Worm (Caenorhabditis elegans) whole organism, mixed stage, embryonic: ENCODE results near the gene tatn-1.
A peak's percentile ranks its signal among the peaks of the same experiment; 100 is the strongest.

Source experiments
- M03D4.4 ChIP-seq: sonication (generic microtip); optimal IDR thresholded peaks from 2 replicates; lab custom pipeline; 2017; ENCODE audit warnings: mild to moderate bottlenecking, missing genetic modification characterization, missing compliant biosample characterization
- bed-3 ChIP-seq: fragments of 200-800 bp; sonication (Bioruptor generic); optimal IDR thresholded peaks from 3 replicates; lab custom pipeline; 2018; ENCODE audit warnings: mild to moderate bottlenecking, missing genetic modification characterization, moderate library complexity, missing compliant biosample characterization
- blmp-1 ChIP-seq: fragments of 150-350 bp; optimal IDR thresholded peaks from 2 replicates; lab custom pipeline; 2014; ENCODE audit warnings: missing biosample characterization, missing genetic modification characterization
- ceh-39 ChIP-seq: fragments of 150-350 bp; optimal IDR thresholded peaks from 2 replicates; lab custom pipeline; 2014; ENCODE audit warnings: missing biosample characterization, missing genetic modification characterization
- ceh-43 ChIP-seq: fragments of 200-800 bp; sonication (Bioruptor generic); optimal IDR thresholded peaks from 2 replicates; lab custom pipeline; 2018; ENCODE audit warnings: mild to moderate bottlenecking, missing genetic modification characterization, moderate library complexity, missing compliant biosample characterization
- ceh-83 ChIP-seq: fragments of 200-800 bp; sonication (Bioruptor generic); optimal IDR thresholded peaks from 2 replicates; lab custom pipeline; 2018; ENCODE audit warnings: mild to moderate bottlenecking, missing genetic modification characterization, missing compliant biosample characterization
- ces-1 ChIP-seq: fragments of 150-350 bp; optimal IDR thresholded peaks from 2 replicates; lab custom pipeline; 2014; ENCODE audit warnings: missing biosample characterization, missing genetic modification reagents, missing genetic modification characterization
- drap-1 ChIP-seq: fragments of 200-800 bp; sonication (Bioruptor generic); optimal IDR thresholded peaks from 3 replicates; lab custom pipeline; 2018; ENCODE audit warnings: mild to moderate bottlenecking, missing genetic modification characterization, missing compliant biosample characterization
- elt-1 ChIP-seq: sonication (generic microtip); optimal IDR thresholded peaks from 2 replicates; lab custom pipeline; 2017; ENCODE audit warnings: missing genetic modification characterization, mild to moderate bottlenecking, missing compliant biosample characterization, antibody characterized with exemption, moderate library complexity, borderline replicate concordance; ENCODE audit not compliant: insufficient read depth
- elt-3 ChIP-seq: fragments of 150-350 bp; optimal IDR thresholded peaks from 2 replicates; lab custom pipeline; 2014; ENCODE audit warnings: missing biosample characterization, missing genetic modification characterization
- hlh-1 ChIP-seq: fragments of 150-350 bp; optimal IDR thresholded peaks from 2 replicates; lab custom pipeline; 2014; ENCODE audit warnings: missing biosample characterization, missing genetic modification reagents, missing genetic modification characterization
- lin-13 ChIP-seq: fragments of 150-350 bp; optimal IDR thresholded peaks from 2 replicates; lab custom pipeline; 2014; ENCODE audit warnings: missing biosample characterization, missing genetic modification characterization
- lsy-2 ChIP-seq: fragments of 150-350 bp; optimal IDR thresholded peaks from 2 replicates; lab custom pipeline; 2014; ENCODE audit warnings: missing biosample characterization, missing genetic modification characterization
- mab-5 ChIP-seq: fragments of 150-350 bp; optimal IDR thresholded peaks from 2 replicates; lab custom pipeline; 2014; ENCODE audit warnings: missing biosample characterization, missing genetic modification characterization
- mep-1 ChIP-seq: fragments of 150-350 bp; optimal IDR thresholded peaks from 2 replicates; lab custom pipeline; 2017; ENCODE audit warnings: missing biosample characterization, missing genetic modification reagents, missing genetic modification characterization, inconsistent platforms
- mls-2 ChIP-seq: sonication (generic microtip); optimal IDR thresholded peaks from 2 replicates; lab custom pipeline; 2016; ENCODE audit warnings: mild to moderate bottlenecking, missing genetic modification characterization, moderate library complexity, missing compliant biosample characterization
- nhr-12 ChIP-seq: fragments of 150-350 bp; optimal IDR thresholded peaks from 2 replicates; lab custom pipeline; 2014; ENCODE audit warnings: missing biosample characterization, missing genetic modification characterization
- nhr-2 ChIP-seq: fragments of 150-350 bp; optimal IDR thresholded peaks from 2 replicates; lab custom pipeline; 2014; ENCODE audit warnings: missing biosample characterization, missing genetic modification characterization
- nhr-237 ChIP-seq: fragments of 150-350 bp; optimal IDR thresholded peaks from 2 replicates; lab custom pipeline; 2014; ENCODE audit warnings: missing biosample characterization, missing genetic modification characterization
- nhr-28 ChIP-seq: fragments of 150-350 bp; optimal IDR thresholded peaks from 2 replicates; lab custom pipeline; 2014; ENCODE audit warnings: missing biosample characterization, missing genetic modification characterization
- nhr-76 ChIP-seq: sonication (generic microtip); optimal IDR thresholded peaks from 2 replicates; lab custom pipeline; 2017; ENCODE audit warnings: missing biosample characterization, missing genetic modification characterization
- pha-4 ChIP-seq: fragments of 150-350 bp; optimal IDR thresholded peaks from 2 replicates; lab custom pipeline; 2018; ENCODE audit warnings: missing biosample characterization, missing genetic modification reagents, missing genetic modification characterization
- sem-2 ChIP-seq: fragments of 200-800 bp; sonication (Bioruptor generic); optimal IDR thresholded peaks from 2 replicates; lab custom pipeline; 2018; ENCODE audit warnings: mild to moderate bottlenecking, missing genetic modification characterization, missing compliant biosample characterization
- snpc-4 ChIP-seq: fragments of 150-350 bp; optimal IDR thresholded peaks from 2 replicates; lab custom pipeline; 2014; ENCODE audit warnings: missing biosample characterization, missing genetic modification characterization
- sptf-1 ChIP-seq: sonication (generic microtip); optimal IDR thresholded peaks from 2 replicates; lab custom pipeline; 2017; ENCODE audit warnings: mild to moderate bottlenecking, missing genetic modification characterization, moderate library complexity, missing compliant biosample characterization
- tbx-8 ChIP-seq: fragments of 200-800 bp; sonication (Bioruptor generic); optimal IDR thresholded peaks from 2 replicates; lab custom pipeline; 2018; ENCODE audit warnings: mild to moderate bottlenecking, missing genetic modification characterization, moderate library complexity, missing compliant biosample characterization
- unc-120 ChIP-seq: sonication (generic microtip); optimal IDR thresholded peaks from 2 replicates; lab custom pipeline; 2017; ENCODE audit warnings: missing genetic modification characterization, missing compliant biosample characterization; ENCODE audit not compliant: poor library complexity, severe bottlenecking
- unc-39 ChIP-seq: fragments of 150-350 bp; optimal IDR thresholded peaks from 2 replicates; lab custom pipeline; 2014; ENCODE audit warnings: missing biosample characterization, missing genetic modification characterization
- unc-62 ChIP-seq: fragments of 150-350 bp; optimal IDR thresholded peaks from 2 replicates; lab custom pipeline; 2014; ENCODE audit warnings: missing biosample characterization, missing genetic modification reagents, missing genetic modification characterization
- zip-8 ChIP-seq: fragments of 150-350 bp; optimal IDR thresholded peaks from 2 replicates; lab custom pipeline; 2014; ENCODE audit warnings: missing biosample characterization, missing genetic modification characterization
- ztf-11 ChIP-seq: fragments of 150-350 bp; optimal IDR thresholded peaks from 2 replicates; lab custom pipeline; 2014; ENCODE audit warnings: missing biosample characterization, missing genetic modification characterization

The tatn-1 gene

ce11 chrX:14755847-14756246 lies 35.0 kb upstream of the tatn-1 start:
- TF ChIP-seq tbx-8 (no peak), nhr-12 (tag; lab: Kevin White, UChicago) (no peak), unc-62 (no peak), elt-1 (no peak), unc-120 (no peak), nhr-76 (tag; lab: Kevin White, UChicago) (no peak), sem-2 (GFP tag; lab: Kevin White, UChicago) (no peak), zip-8 (tag; lab: Kevin White, UChicago) (no peak), bed-3 (GFP tag; lab: Kevin White, UChicago) (no peak), lin-13 (tag; lab: Kevin White, UChicago) (no peak), ceh-83 (GFP tag; lab: Kevin White, UChicago) (no peak), ztf-11 (no peak), ceh-39 (tag; lab: Kevin White, UChicago) (no peak), hlh-1 (no peak), blmp-1 (tag; lab: Kevin White, UChicago) (no peak), drap-1 (GFP tag; lab: Kevin White, UChicago) (no peak), pha-4 (tag; lab: Kevin White, UChicago) (no peak), unc-39 (tag; lab: Kevin White, UChicago) (no peak), elt-3 (no peak)

ce11 chrX:14756606-14757005 lies 34.2 kb upstream of the tatn-1 start:
- TF ChIP-seq bed-3 (GFP tag; lab: Kevin White, UChicago) (no peak), elt-3 (no peak), lsy-2 (tag; lab: Kevin White, UChicago) (no peak), ceh-43 (GFP tag; lab: Kevin White, UChicago) (no peak), mep-1 (tag; lab: Kevin White, UChicago) (no peak), M03D4.4 (tag; lab: Kevin White, UChicago) (peak; percentile 38), mls-2 (tag; lab: Kevin White, UChicago) (peak; percentile 1), mab-5 (no peak), ceh-83 (GFP tag; lab: Kevin White, UChicago) (no peak), snpc-4 (no peak), sptf-1 (tag; lab: Kevin White, UChicago) (peak; percentile 39)

DNA sequence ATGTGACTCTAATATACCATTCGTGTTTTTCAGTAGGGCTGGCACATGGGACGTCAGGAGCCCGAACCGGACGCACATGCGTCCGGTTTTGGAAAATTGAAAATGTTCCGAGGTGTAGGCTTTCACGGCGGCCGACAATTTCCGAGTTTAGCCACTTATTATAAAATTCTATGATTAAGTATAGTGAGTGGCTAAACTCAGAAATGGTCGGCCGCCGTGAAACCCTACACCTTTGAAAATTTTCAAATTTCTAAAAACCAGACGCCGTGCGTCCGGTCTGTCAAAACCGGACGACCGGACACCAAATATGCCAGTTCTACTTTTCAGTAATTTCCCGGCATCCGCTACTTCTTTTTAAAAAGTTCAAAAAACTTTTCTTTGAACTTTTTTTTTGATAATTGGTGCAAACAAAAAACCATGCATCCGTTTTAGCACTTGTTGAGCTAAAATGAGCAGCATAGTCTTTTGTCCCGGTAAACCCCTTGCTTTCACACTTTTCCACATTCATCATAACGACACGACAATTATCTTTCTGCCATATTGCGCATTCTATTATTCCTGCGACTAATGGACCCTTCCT lies 33.1 kb upstream of the tatn-1 start:
- TF ChIP-seq unc-120 = no peak
- TF ChIP-seq bed-3 (GFP tag; lab: Kevin White, UChicago) = no peak
- TF ChIP-seq M03D4.4 (tag; lab: Kevin White, UChicago) = no peak
- no peak for TF ChIP-seq elt-1
- no peak for TF ChIP-seq ztf-11
- no peak for TF ChIP-seq drap-1 (GFP tag; lab: Kevin White, UChicago)
- no peak for TF ChIP-seq nhr-237
- no peak for TF ChIP-seq unc-62
- TF ChIP-seq nhr-76 (tag; lab: Kevin White, UChicago) = no peak
- TF ChIP-seq ceh-83 (GFP tag; lab: Kevin White, UChicago) = no peak
- no peak for TF ChIP-seq sem-2 (GFP tag; lab: Kevin White, UChicago)
- no peak for TF ChIP-seq sptf-1 (tag; lab: Kevin White, UChicago)
- no peak for TF ChIP-seq lin-13 (tag; lab: Kevin White, UChicago)
- TF ChIP-seq nhr-28 (tag; lab: Kevin White, UChicago) = no peak
- no peak for TF ChIP-seq pha-4 (tag; lab: Kevin White, UChicago)
- TF ChIP-seq mls-2 (tag; lab: Kevin White, UChicago) = no peak
- TF ChIP-seq unc-39 (tag; lab: Kevin White, UChicago) = no peak
- no peak for TF ChIP-seq mep-1 (tag; lab: Kevin White, UChicago)
- TF ChIP-seq ces-1 (GFP tag; lab: Kevin White, UChicago) = no peak
- TF ChIP-seq, all 35 proteins: peak for 0

- TF ChIP-seq ceh-43 (GFP tag; lab: Kevin White, UChicago) (no peak), nhr-2 (tag; lab: Kevin White, UChicago) (peak; percentile 53), zip-8 (tag; lab: Kevin White, UChicago) (peak; percentile 59)
- TF ChIP-seq, all 35 proteins: peak for 2
These were observed 31.3 kb upstream of the tatn-1 start for ce11 chrX:14759549-14759948.

DNA sequence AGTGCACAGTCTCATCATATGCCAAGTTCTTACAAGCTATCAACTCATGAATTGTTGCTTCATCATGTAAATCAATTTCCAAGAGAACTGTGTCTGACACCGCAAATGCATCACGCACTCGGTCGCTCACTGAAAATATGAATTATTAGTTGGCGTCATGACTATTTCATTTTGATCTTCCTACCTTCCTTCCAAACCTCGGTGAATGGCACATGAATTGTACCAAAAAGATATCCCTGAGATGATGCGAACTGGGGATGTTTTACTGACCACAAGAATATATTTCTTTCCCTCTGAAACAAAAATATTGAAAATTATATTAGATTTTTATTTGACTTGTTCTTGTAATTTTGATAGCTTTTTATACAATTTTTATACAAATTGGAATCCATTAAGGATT lies 30.6 kb upstream of the tatn-1 start:
- no peak for TF ChIP-seq hlh-1
- TF ChIP-seq blmp-1 (tag; lab: Kevin White, UChicago) = no peak
- no peak for TF ChIP-seq ceh-39 (tag; lab: Kevin White, UChicago)
- TF ChIP-seq ztf-11 = no peak
- TF ChIP-seq nhr-76 (tag; lab: Kevin White, UChicago) = no peak
- no peak for TF ChIP-seq unc-120
- TF ChIP-seq tbx-8 = no peak
- no peak for TF ChIP-seq nhr-2 (tag; lab: Kevin White, UChicago)
- no peak for TF ChIP-seq drap-1 (GFP tag; lab: Kevin White, UChicago)
- no peak for TF ChIP-seq M03D4.4 (tag; lab: Kevin White, UChicago)
- no peak for TF ChIP-seq sem-2 (GFP tag; lab: Kevin White, UChicago)
